Worm (Caenorhabditis elegans) whole organism, midembryonic: ENCODE measurements around the gene pals-40.

Experiments
- T22C8.4 ChIP-seq: fragments of 200-800 bp; sonication (Bioruptor generic); IDR thresholded peaks from 2 replicates; pipeline ENCODE4 v1.3.6; 2022; ENCODE audit warnings: missing genetic modification characterization, missing compliant biosample characterization
- klf-2 ChIP-seq: fragments of 200-800 bp; sonication (Bioruptor generic); conservative IDR thresholded peaks from 2 replicates; pipeline ENCODE4 v1.3.6; 2022; ENCODE audit warnings: missing genetic modification reagents, missing genetic modification characterization, missing compliant biosample characterization

DNA sequence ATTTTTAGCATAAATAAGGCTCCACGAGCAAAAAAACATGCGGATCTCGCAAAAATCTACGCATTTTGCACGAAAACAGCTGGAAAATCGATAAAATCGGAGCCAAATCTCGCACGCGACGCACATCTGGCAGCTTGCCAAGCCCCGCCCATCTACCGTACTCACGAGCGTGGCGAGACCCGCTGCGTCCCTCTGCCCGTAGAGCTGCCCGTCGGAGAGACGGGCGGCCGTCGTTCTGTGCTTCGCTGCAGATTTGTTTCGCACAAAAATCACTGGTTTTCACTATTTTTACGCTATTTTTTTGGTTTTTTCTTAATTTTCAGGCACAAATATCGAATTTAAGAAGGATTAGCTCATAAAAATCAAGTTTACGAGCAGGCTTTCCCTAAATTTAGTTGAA lies 40.9 kb upstream of the pals-40 start:
- peak; percentile 58 for TF ChIP-seq T22C8.4 (GFP tag; lab: Robert Waterston, UW)
- no peak for TF ChIP-seq klf-2 (GFP tag; lab: Robert Waterston, UW)
